Fruit fly (Drosophila melanogaster) whole organism, wandering third instar larva: Measurements from ENCODE around the gene CG11109.

Experiments
- dmrt93B ChIP-seq: fragments of 200-800 bp; sonication (Bioruptor generic); optimal IDR thresholded peaks from 2 replicates; lab custom pipeline; 2018; ENCODE audit warnings: missing biosample characterization, mild to moderate bottlenecking, missing genetic modification characterization
- h ChIP-seq: fragments of 200-800 bp; sonication (Bioruptor generic); optimal IDR thresholded peaks from 3 replicates; lab custom pipeline; 2016; ENCODE audit warnings: missing biosample characterization, mild to moderate bottlenecking, missing genetic modification characterization
- usp ChIP-seq: fragments of >200 bp; optimal IDR thresholded peaks from 2 replicates; lab custom pipeline; 2017; ENCODE audit warnings: missing biosample characterization, missing genetic modification characterization

dm6 chr3L:22865061-22865418, 7.0 kb upstream of the CG11109 start:
- TF ChIP-seq h (GFP tag; lab: Kevin White, UChicago) (peak; percentile 69), usp (GFP tag; lab: Kevin White, UChicago) (no peak), dmrt93B (no peak)
